Worm (Caenorhabditis elegans) whole organism, mixed stage, embryonic: ENCODE data around the gene tag-321.
A peak's percentile ranks its signal among the peaks of the same experiment; 100 is the strongest.

Experiments
- M03D4.4 ChIP-seq: sonication (generic microtip); optimal IDR thresholded peaks from 2 replicates; lab custom pipeline; 2017; ENCODE audit warnings: mild to moderate bottlenecking, missing genetic modification characterization, missing compliant biosample characterization
- bed-3 ChIP-seq: fragments of 200-800 bp; sonication (Bioruptor generic); optimal IDR thresholded peaks from 3 replicates; lab custom pipeline; 2018; ENCODE audit warnings: mild to moderate bottlenecking, missing genetic modification characterization, moderate library complexity, missing compliant biosample characterization
- blmp-1 ChIP-seq: fragments of 150-350 bp; optimal IDR thresholded peaks from 2 replicates; lab custom pipeline; 2014; ENCODE audit warnings: missing biosample characterization, missing genetic modification characterization
- ceh-39 ChIP-seq: fragments of 150-350 bp; optimal IDR thresholded peaks from 2 replicates; lab custom pipeline; 2014; ENCODE audit warnings: missing biosample characterization, missing genetic modification characterization
- ceh-43 ChIP-seq: fragments of 200-800 bp; sonication (Bioruptor generic); optimal IDR thresholded peaks from 2 replicates; lab custom pipeline; 2018; ENCODE audit warnings: mild to moderate bottlenecking, missing genetic modification characterization, moderate library complexity, missing compliant biosample characterization
- ces-1 ChIP-seq: fragments of 150-350 bp; optimal IDR thresholded peaks from 2 replicates; lab custom pipeline; 2014; ENCODE audit warnings: missing biosample characterization, missing genetic modification reagents, missing genetic modification characterization
- cnd-1 ChIP-seq: fragments of 200-800 bp; sonication (Bioruptor generic); optimal IDR thresholded peaks from 2 replicates; lab custom pipeline; 2018; ENCODE audit warnings: mild to moderate bottlenecking, missing genetic modification characterization, missing compliant biosample characterization
- elt-1 ChIP-seq: sonication (generic microtip); optimal IDR thresholded peaks from 2 replicates; lab custom pipeline; 2017; ENCODE audit warnings: missing genetic modification characterization, mild to moderate bottlenecking, missing compliant biosample characterization, antibody characterized with exemption, moderate library complexity, borderline replicate concordance; ENCODE audit not compliant: insufficient read depth
- elt-3 ChIP-seq: fragments of 150-350 bp; optimal IDR thresholded peaks from 2 replicates; lab custom pipeline; 2014; ENCODE audit warnings: missing biosample characterization, missing genetic modification characterization
- flh-1 ChIP-seq: fragments of 200-800 bp; sonication (Bioruptor generic); optimal IDR thresholded peaks from 2 replicates; lab custom pipeline; 2018; ENCODE audit warnings: mild to moderate bottlenecking, missing genetic modification characterization, moderate library complexity, missing compliant biosample characterization
- ham-2 ChIP-seq: fragments of 200-800 bp; sonication (Bioruptor generic); optimal IDR thresholded peaks from 2 replicates; lab custom pipeline; 2018; ENCODE audit warnings: mild to moderate bottlenecking, missing genetic modification characterization, missing compliant biosample characterization
- lin-32 ChIP-seq: fragments of 200-800 bp; sonication (Bioruptor generic); optimal IDR thresholded peaks from 2 replicates; lab custom pipeline; 2018; ENCODE audit warnings: mild to moderate bottlenecking, missing genetic modification characterization, missing compliant biosample characterization
- lsy-2 ChIP-seq: fragments of 150-350 bp; optimal IDR thresholded peaks from 2 replicates; lab custom pipeline; 2014; ENCODE audit warnings: missing biosample characterization, missing genetic modification characterization
- mep-1 ChIP-seq: fragments of 150-350 bp; optimal IDR thresholded peaks from 2 replicates; lab custom pipeline; 2017; ENCODE audit warnings: missing biosample characterization, missing genetic modification reagents, missing genetic modification characterization, inconsistent platforms
- mls-2 ChIP-seq: sonication (generic microtip); optimal IDR thresholded peaks from 2 replicates; lab custom pipeline; 2016; ENCODE audit warnings: mild to moderate bottlenecking, missing genetic modification characterization, moderate library complexity, missing compliant biosample characterization
- nhr-12 ChIP-seq: fragments of 150-350 bp; optimal IDR thresholded peaks from 2 replicates; lab custom pipeline; 2014; ENCODE audit warnings: missing biosample characterization, missing genetic modification characterization
- nhr-2 ChIP-seq: fragments of 150-350 bp; optimal IDR thresholded peaks from 2 replicates; lab custom pipeline; 2014; ENCODE audit warnings: missing biosample characterization, missing genetic modification characterization
- nhr-237 ChIP-seq: fragments of 150-350 bp; optimal IDR thresholded peaks from 2 replicates; lab custom pipeline; 2014; ENCODE audit warnings: missing biosample characterization, missing genetic modification characterization
- nhr-76 ChIP-seq: sonication (generic microtip); optimal IDR thresholded peaks from 2 replicates; lab custom pipeline; 2017; ENCODE audit warnings: missing biosample characterization, missing genetic modification characterization
- pha-4 ChIP-seq: fragments of 150-350 bp; optimal IDR thresholded peaks from 2 replicates; lab custom pipeline; 2018; ENCODE audit warnings: missing biosample characterization, missing genetic modification reagents, missing genetic modification characterization
- sem-2 ChIP-seq: fragments of 200-800 bp; sonication (Bioruptor generic); optimal IDR thresholded peaks from 2 replicates; lab custom pipeline; 2018; ENCODE audit warnings: mild to moderate bottlenecking, missing genetic modification characterization, missing compliant biosample characterization
- snpc-4 ChIP-seq: fragments of 150-350 bp; optimal IDR thresholded peaks from 2 replicates; lab custom pipeline; 2014; ENCODE audit warnings: missing biosample characterization, missing genetic modification characterization
- sptf-1 ChIP-seq: sonication (generic microtip); optimal IDR thresholded peaks from 2 replicates; lab custom pipeline; 2017; ENCODE audit warnings: mild to moderate bottlenecking, missing genetic modification characterization, moderate library complexity, missing compliant biosample characterization
- tbx-8 ChIP-seq: fragments of 200-800 bp; sonication (Bioruptor generic); optimal IDR thresholded peaks from 2 replicates; lab custom pipeline; 2018; ENCODE audit warnings: mild to moderate bottlenecking, missing genetic modification characterization, moderate library complexity, missing compliant biosample characterization
- unc-39 ChIP-seq: fragments of 150-350 bp; optimal IDR thresholded peaks from 2 replicates; lab custom pipeline; 2014; ENCODE audit warnings: missing biosample characterization, missing genetic modification characterization
- unc-62 ChIP-seq: fragments of 150-350 bp; optimal IDR thresholded peaks from 2 replicates; lab custom pipeline; 2014; ENCODE audit warnings: missing biosample characterization, missing genetic modification reagents, missing genetic modification characterization
- zip-8 ChIP-seq: fragments of 150-350 bp; optimal IDR thresholded peaks from 2 replicates; lab custom pipeline; 2014; ENCODE audit warnings: missing biosample characterization, missing genetic modification characterization

Gene tag-321

DNA sequence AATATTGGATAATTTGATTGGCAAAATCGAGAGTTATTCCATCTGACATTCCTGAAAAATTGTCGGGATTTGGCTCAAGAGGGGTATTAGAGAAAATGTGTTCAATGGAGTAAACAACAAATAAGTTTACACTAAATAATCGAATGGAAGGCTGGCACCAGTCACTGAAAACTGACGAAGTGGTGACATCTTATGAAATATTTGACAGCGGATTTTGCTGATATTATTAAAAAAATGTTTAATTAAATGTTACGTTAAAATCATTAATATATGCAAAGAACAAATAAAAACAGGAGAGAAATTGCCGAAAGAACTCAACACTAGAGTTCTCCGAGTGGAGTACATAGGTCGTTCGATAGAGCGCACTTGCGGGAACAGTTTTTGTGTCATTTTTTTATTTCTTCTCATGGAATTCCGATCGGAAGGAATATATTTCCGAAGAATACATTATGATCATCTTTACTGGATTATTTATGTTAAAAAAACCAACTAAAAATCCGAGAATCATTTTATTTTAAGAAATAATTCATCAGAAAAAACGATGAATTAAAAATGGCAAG lies 1.9 kb upstream of the tag-321 start, which contains the start of gene tag-322:
Gene tag-322 (minus strand): TSS at position 51 of the 560 bp plus-strand sequence.
- TF ChIP-seq lsy-2 (tag; lab: Kevin White, UChicago) (peak; percentile 41), ces-1 (peak; percentile 15), mep-1 (peak; percentile 64), cnd-1 (tag; lab: Kevin White, UChicago) (no peak), tbx-8 (GFP tag; lab: Kevin White, UChicago) (no peak), ceh-39 (no peak), mls-2 (tag; lab: Kevin White, UChicago) (peak; percentile 17), bed-3 (no peak)

DNA sequence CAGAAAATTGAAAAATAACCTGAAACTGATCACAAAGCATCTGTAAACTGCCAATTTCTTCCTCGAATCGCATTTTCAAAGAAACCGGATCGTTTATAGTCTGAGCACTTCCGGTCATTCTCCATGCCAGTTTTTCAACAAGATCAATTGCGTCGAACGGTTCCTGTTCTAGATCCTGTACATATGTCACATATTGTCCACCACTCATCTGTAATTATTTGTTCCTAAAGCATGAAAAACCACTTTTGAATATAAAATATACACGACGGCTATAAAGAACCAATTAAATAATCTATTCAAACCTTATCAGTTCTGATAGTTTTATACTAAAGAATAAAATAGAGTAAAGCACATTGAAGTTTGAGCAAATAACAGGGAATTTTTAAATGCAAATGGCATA lies 1.4 kb downstream of the tag-321 start, which contains the start of gene sec-10:
Gene sec-10 (minus strand): TSS at position 208 of the 400 bp plus-strand sequence.
- TF ChIP-seq ham-2 (no peak), ceh-39 (no peak)

DNA sequence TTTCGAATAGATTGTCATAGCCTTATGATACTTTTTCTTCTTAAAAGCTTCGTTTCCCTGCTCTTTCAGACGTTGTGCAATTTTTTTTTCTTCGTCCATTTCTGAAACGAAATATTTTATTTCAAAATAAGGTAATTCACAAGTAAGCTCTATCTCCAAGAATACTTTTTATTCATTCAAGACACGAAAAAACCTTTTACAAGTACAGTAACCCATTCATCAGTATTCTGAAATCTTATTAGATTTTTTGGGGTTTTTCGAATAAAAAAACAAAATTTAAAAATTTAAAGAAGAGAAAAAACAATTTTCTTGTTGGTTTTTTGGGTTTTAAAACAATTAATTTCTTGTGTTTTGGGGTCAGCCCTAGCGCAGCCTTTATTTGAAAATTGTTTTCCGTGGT lies 4.8 kb downstream of the tag-321 start, which contains the start of gene rpap-3:
Gene rpap-3 (minus strand): TSS at position 101 of the 400 bp plus-strand sequence.
- no peak for TF ChIP-seq tbx-8 (GFP tag; lab: Kevin White, UChicago)
- TF ChIP-seq ceh-43 (GFP tag; lab: Kevin White, UChicago) = no peak
- TF ChIP-seq elt-1 (tag; lab: Kevin White, UChicago) = no peak
- TF ChIP-seq unc-62 = no peak
- TF ChIP-seq blmp-1 (tag; lab: Kevin White, UChicago) = no peak
- TF ChIP-seq lin-32 = no peak
- no peak for TF ChIP-seq nhr-2
- no peak for TF ChIP-seq mls-2 (tag; lab: Kevin White, UChicago)

DNA sequence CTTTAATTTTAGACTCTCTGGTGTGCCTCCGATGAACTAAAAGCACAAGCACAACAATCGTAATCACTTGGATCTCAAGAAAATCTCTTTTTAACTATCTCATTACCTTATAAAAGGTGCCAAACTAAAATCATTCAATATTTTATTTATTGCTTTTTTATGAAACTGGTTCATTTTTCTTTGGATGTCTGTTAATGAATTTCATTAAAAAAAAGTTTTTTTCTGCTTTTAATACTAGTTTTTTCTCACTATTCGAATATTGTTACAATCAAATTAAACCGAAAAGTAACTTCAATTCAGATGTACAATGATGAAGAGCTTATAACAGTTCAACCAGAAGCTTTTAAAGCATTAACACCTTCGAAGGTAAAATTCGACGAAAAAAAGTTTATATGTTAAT lies 7.9 kb downstream of the tag-321 start, which contains the start of gene swd-2.1:
Gene swd-2.1 (plus strand): TSS at position 301 of the 400 bp plus-strand sequence.
- no peak for TF ChIP-seq pha-4 (tag; lab: Kevin White, UChicago)
- no peak for TF ChIP-seq nhr-2
- no peak for TF ChIP-seq ham-2
- TF ChIP-seq sptf-1 (tag; lab: Kevin White, UChicago) = no peak
- TF ChIP-seq ces-1 = no peak
- TF ChIP-seq M03D4.4 = no peak
- TF ChIP-seq elt-1 (tag; lab: Kevin White, UChicago) = no peak
- no peak for TF ChIP-seq lin-32
- TF ChIP-seq flh-1 = no peak
- TF ChIP-seq nhr-237 = no peak
- TF ChIP-seq bed-3 = no peak
- TF ChIP-seq nhr-12 (tag; lab: Kevin White, UChicago) = no peak
- TF ChIP-seq cnd-1 (tag; lab: Kevin White, UChicago) = no peak

DNA sequence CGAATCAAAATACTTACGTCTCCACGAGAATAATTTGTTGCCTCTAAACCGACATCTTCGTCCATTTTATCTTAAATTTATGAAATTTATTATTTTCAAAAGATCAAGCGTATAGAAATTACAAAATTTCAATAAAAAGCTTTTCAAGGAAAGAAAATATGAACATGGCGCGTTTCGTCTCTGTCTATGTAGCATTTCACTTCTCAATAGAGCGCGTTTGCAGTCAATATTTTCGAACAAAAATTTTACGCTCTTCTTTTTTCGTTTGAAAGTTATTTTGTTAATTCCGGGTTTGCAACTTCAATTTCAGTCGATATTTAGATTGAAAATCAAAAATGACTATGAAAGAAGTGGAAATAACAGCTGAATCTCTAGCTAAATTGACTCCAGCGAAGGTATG lies 9.4 kb downstream of the tag-321 start, which contains the start of the genes hcf-1 and swd-2.2:
Gene hcf-1 (minus strand): TSS at position 70 of the 400 bp plus-strand sequence.
Gene swd-2.2 (plus strand): TSS at position 206 of the 400 bp plus-strand sequence.
- TF ChIP-seq flh-1 (no peak), nhr-2 (no peak), snpc-4 (tag; lab: Kevin White, UChicago) (no peak), pha-4 (tag; lab: Kevin White, UChicago) (peak; percentile 21), mep-1 (peak; percentile 40), unc-62 (no peak), lsy-2 (tag; lab: Kevin White, UChicago) (no peak), blmp-1 (tag; lab: Kevin White, UChicago) (no peak), unc-39 (tag; lab: Kevin White, UChicago) (no peak), ces-1 (no peak), sem-2 (GFP tag; lab: Kevin White, UChicago) (no peak), zip-8 (tag; lab: Kevin White, UChicago) (no peak), nhr-237 (peak; percentile 26)

DNA sequence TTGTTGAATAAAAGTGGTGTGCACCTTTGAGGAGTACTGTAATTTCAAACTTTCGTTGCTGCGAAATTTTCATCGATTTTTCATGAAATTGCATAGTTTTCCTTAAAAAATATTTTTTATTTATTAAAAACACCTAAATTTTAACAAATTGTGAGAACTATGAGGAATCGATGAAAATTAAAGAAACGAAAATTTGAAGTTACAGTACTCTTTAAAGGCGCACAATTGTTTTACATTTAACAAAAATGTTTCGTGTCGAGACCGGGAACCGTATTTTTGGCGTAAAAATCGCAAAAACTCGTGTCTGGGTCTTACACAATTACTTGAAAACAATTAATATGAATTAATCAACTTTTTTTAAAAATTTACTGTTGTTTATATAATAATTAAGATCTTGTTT lies 13.5 kb downstream of the tag-321 start, which contains the start of gene rdl-1:
Gene rdl-1 (minus strand): TSS at position 101 of the 400 bp plus-strand sequence.
- TF ChIP-seq elt-3 (tag; lab: Kevin White, UChicago) = no peak
- no peak for TF ChIP-seq ces-1
- TF ChIP-seq bed-3 = no peak
- TF ChIP-seq lin-32 = no peak

DNA sequence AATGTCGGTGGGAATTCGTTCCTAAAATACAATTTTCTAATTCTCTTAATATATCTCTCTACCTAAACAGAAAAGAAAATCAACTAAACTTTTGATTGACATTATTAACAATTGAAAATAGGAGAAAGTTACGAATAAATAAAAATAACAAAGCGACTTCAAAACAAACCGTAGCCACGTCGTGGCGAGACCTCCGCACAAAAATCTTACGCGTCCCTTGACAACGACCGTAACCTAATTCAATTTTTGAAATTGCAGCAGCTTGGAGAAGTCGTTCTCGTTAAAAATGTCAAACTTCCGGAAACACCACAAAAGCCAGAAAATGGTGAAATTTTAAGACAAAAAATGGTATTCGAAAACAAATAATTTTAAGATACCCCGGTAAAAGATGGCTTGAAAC lies 19.3 kb downstream of the tag-321 start:
- TF ChIP-seq ham-2 (no peak), nhr-76 (tag; lab: Kevin White, UChicago) (no peak), elt-3 (tag; lab: Kevin White, UChicago) (no peak)
